Worm (Caenorhabditis elegans): ENCODE results near the gene C08D8.1.
"Not testable (repeated sequence)": the region's sequence is repeated elsewhere in the genome, so short reads cannot be mapped to it uniquely, and the experiment has no call there.

Gene C08D8.1

DNA sequence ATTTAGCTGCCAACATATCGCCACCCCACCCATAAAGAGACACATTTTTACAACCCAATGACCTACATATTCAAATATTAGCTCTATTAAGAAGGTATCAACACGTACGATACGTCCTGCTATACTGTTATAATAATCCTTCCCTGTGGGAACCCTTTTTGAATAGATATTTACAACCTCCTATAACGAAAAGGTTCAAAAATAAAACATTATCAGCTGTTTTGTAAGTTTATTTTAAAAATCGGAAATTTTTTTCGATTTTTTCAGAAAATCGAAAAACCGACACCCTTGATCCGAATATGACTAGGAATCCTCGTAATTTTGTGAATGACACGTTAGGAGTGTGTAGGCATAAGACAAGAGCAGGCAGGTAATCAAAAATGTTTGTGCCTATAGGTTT, 4.6 kb upstream of the C08D8.1 start, which contains the start of gene C08D8.7:
C08D8.7 (plus strand) TSS at position 301 of the 400 bp plus-strand sequence.
- TF ChIP-seq T22C8.4 (GFP tag; IDR thresholded peaks at IDR 0.05); klf-2 (GFP tag; conservative IDR thresholded peaks at IDR 0.05); ztf-23 (GFP tag; IDR thresholded peaks at IDR 0.05): not testable (repeated sequence)

DNA sequence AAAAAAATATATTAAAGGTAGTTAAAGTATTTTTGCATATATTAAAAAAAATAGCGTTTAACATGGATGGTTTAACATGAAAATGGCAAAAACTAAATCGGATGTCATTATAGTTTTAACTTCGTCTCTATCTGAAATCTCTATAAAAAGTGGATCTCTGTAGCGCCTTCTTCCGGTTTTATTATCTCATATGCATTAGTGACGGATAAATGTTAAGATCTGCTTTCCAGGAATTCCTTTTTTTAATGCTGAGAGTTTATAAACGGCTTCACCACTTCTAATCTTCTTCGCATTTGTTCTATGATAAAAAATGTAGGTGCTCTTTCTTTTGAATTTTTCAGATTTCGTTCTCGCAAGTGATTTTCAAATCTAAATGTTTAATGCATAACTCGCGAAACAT, 3.1 kb upstream of the C08D8.1 start:
- TF ChIP-seq ztf-23 (GFP tag; IDR thresholded peaks at IDR 0.05) (no peak), med-1 (GFP tag; optimal IDR thresholded peaks at IDR 0.05; ENCODE audit: insufficient read depth) (no peak), tab-1 (GFP tag; IDR thresholded peaks at IDR 0.05) (no peak), flt-1 (GFP tag; IDR thresholded peaks at IDR 0.05) (no peak), T22C8.4 (GFP tag; IDR thresholded peaks at IDR 0.05) (no peak), cog-1 (tag; optimal IDR thresholded peaks at IDR 0.05) (no peak)

DNA sequence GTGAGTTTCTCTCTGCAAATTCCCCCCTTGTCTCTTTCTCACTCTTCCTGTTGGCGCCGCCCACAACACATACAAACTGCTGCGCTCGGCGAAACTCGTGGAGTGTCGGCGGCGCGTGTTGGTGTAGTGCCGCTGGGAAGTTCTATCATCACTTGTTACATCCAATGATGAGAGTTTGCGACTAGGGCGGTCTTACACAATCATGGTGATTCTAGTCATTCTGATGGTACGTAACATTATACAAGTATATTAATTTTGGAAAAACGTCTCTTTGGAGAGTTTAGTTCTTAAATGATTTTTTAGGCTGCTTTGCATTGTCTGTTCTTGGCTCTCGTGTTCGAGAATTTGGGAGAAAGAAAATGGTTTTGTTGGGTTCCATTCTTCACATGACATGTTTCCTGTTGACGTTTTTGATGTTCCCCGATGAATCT, 3.4 kb downstream of the C08D8.1 start:
- TF ChIP-seq klf-2 (GFP tag; conservative IDR thresholded peaks at IDR 0.05) (no peak), flt-1 (GFP tag; IDR thresholded peaks at IDR 0.05) (peak; percentile 48; the same call in 1 of the 2 replicates), ref-1 (GFP tag; conservative IDR thresholded peaks at IDR 0.05) (no peak), tab-1 (GFP tag; IDR thresholded peaks at IDR 0.05) (no peak), med-1 (GFP tag; optimal IDR thresholded peaks at IDR 0.05; ENCODE audit: insufficient read depth) (no peak), T22C8.4 (GFP tag; IDR thresholded peaks at IDR 0.05) (no peak), cog-1 (tag; optimal IDR thresholded peaks at IDR 0.05) (peak; percentile 72), ztf-29 (GFP tag; IDR thresholded peaks at IDR 0.05) (no peak), ztf-23 (GFP tag; IDR thresholded peaks at IDR 0.05) (peak; percentile 65; the same call in 1 of the 2 replicates)

DNA sequence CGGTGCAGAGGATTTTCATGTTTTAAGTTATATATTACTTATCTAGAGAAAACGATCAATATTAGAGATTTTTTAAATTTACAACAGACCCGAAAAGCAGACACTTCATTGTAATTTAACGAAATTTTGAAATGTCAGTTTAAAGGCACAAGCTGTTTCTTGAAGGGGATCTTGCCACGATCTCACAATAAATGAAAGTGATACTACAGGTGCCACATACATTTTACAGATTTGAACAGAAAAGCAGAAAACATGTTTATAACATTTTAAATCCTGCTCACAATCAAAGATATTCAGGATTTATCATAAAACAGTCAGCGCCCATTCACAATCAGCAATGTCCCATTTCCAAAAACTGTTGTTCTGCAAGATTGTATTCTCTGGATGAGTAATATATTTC, 4.4 kb downstream of the C08D8.1 start:
- no peak for TF ChIP-seq ztf-23 (GFP tag; IDR thresholded peaks at IDR 0.05)
- TF ChIP-seq cog-1 (tag; optimal IDR thresholded peaks at IDR 0.05) = no peak
- no peak for TF ChIP-seq ztf-29 (GFP tag; IDR thresholded peaks at IDR 0.05)

DNA sequence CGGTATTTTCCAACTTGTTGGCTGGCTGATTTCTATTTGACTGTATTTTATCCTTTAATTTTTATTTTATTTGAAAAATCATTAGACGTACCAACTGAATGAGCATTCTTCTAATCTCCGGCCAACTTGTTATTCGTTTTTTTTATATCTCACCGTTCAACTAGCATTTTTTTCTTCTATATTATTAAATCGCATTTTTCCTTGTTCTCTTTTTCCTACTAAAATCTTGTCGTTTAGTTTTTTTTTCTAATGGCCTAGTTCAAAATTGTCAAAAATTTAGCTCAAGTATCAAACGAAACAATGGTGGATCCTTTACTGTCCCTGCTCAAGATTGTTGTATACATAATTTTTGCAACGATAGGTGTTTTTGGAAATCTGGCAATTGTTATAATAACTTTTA, 5.8 kb downstream of the C08D8.1 start, which contains the start of gene srsx-22:
srsx-22 (plus strand) TSS at position 301 of the 400 bp plus-strand sequence.
- no peak for TF ChIP-seq med-1 (GFP tag; optimal IDR thresholded peaks at IDR 0.05; ENCODE audit: insufficient read depth)
- TF ChIP-seq ztf-29 (GFP tag; IDR thresholded peaks at IDR 0.05) = no peak
- no peak for TF ChIP-seq tab-1 (GFP tag; IDR thresholded peaks at IDR 0.05)
- no peak for TF ChIP-seq flt-1 (GFP tag; IDR thresholded peaks at IDR 0.05)
- TF ChIP-seq cog-1 (tag; optimal IDR thresholded peaks at IDR 0.05) = no peak
- no peak for TF ChIP-seq ztf-23 (GFP tag; IDR thresholded peaks at IDR 0.05)
- TF ChIP-seq T22C8.4 (GFP tag; IDR thresholded peaks at IDR 0.05) = no peak
- no peak for TF ChIP-seq ref-1 (GFP tag; conservative IDR thresholded peaks at IDR 0.05)
- TF ChIP-seq klf-2 (GFP tag; conservative IDR thresholded peaks at IDR 0.05) = no peak

DNA sequence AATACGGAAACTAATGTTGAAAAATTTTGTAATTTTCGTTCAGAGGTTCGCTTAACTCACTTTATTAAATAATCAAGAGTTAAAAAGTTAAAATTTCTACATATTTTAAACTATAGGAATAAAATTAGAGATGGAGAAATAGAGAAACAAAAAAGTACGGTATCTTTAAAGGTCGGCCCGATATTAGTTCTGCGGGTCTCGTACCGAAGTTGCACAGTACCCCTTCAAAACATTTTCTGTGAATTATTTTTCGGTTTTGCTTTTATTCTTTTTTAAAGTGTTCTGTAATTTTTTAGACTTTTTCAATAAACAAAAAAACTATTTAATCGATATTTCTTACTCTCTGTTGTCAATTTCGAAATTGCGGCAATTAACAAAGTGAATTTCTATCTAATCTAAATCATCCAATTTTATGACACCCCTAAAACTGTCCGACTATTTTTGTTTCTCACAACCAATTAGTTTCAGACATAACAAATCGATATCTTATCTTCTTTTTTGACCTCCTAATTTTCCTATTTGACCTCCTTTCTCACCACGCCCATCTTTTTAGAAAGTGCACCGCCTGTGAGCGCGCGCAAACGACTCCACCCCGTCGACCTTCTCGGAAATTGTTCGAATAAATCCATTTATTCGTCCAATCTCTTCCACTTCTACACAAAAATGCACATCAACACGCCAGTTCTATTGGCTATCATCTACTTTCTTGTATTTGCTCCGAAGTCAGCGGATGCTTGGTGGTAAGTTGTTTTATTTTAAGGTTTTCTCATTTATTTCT, 10.1 kb downstream of the C08D8.1 start, which contains the start of gene mom-2:
mom-2 (plus strand) TSS at position 554 of the 778 bp plus-strand sequence.
- TF ChIP-seq med-1 (GFP tag; optimal IDR thresholded peaks at IDR 0.05; ENCODE audit: insufficient read depth) (no peak), flt-1 (GFP tag; IDR thresholded peaks at IDR 0.05) (no peak), tab-1 (GFP tag; IDR thresholded peaks at IDR 0.05) (no peak), cog-1 (tag; optimal IDR thresholded peaks at IDR 0.05) (no peak), ztf-29 (GFP tag; IDR thresholded peaks at IDR 0.05) (no peak), klf-2 (GFP tag; conservative IDR thresholded peaks at IDR 0.05) (no peak), ztf-23 (GFP tag; IDR thresholded peaks at IDR 0.05) (no peak), ref-1 (GFP tag; conservative IDR thresholded peaks at IDR 0.05) (no peak), T22C8.4 (GFP tag; IDR thresholded peaks at IDR 0.05) (no peak)

DNA sequence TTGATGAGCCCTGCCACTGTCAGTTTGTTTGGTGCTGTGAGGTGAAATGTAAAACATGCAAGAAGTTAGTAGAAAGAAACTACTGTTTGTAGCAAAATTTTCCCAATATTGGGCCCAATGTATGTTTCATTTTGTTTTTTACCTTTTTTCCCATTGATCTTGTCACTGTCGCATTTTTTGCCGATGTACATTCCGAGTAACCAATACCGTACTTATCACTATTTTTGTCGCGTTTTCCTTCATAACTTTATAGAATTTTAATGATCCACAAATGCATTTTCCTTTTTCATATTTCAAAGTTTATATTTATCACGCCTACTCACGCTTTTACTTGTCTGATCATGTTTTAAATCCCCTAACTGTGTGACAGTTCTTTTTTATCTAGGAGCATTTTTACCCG, 12.2 kb downstream of the C08D8.1 start:
- TF ChIP-seq tab-1 (GFP tag; IDR thresholded peaks at IDR 0.05) (no peak), cog-1 (tag; optimal IDR thresholded peaks at IDR 0.05) (no peak), ztf-29 (GFP tag; IDR thresholded peaks at IDR 0.05) (no peak), ref-1 (GFP tag; conservative IDR thresholded peaks at IDR 0.05) (no peak), med-1 (GFP tag; optimal IDR thresholded peaks at IDR 0.05; ENCODE audit: insufficient read depth) (no peak), ztf-23 (GFP tag; IDR thresholded peaks at IDR 0.05) (no peak), flt-1 (GFP tag; IDR thresholded peaks at IDR 0.05) (no peak), klf-2 (GFP tag; conservative IDR thresholded peaks at IDR 0.05) (no peak), T22C8.4 (GFP tag; IDR thresholded peaks at IDR 0.05) (no peak)

DNA sequence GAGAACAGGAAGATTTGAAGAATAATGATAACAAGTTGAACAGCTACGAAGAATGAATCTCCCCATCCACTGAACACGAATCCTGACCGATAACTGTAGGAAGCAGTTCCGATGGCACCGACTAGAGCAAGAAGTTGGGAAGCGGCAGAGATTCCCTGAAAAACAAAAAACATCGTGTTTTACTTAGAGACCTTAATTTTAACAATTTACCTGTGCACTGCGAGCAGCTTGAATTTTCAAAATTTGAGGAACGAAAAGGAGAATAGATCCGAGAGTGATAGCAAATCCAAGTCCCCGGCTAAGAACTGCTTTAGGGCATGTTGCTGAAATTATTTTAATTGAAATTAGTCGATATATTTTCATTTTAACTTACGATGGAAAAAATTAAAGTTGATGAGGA, 13.1 kb downstream of the C08D8.1 start:
- TF ChIP-seq ztf-29 (GFP tag; IDR thresholded peaks at IDR 0.05) (no peak), ref-1 (GFP tag; conservative IDR thresholded peaks at IDR 0.05) (no peak), med-1 (GFP tag; optimal IDR thresholded peaks at IDR 0.05; ENCODE audit: insufficient read depth) (no peak), cog-1 (tag; optimal IDR thresholded peaks at IDR 0.05) (no peak)

DNA sequence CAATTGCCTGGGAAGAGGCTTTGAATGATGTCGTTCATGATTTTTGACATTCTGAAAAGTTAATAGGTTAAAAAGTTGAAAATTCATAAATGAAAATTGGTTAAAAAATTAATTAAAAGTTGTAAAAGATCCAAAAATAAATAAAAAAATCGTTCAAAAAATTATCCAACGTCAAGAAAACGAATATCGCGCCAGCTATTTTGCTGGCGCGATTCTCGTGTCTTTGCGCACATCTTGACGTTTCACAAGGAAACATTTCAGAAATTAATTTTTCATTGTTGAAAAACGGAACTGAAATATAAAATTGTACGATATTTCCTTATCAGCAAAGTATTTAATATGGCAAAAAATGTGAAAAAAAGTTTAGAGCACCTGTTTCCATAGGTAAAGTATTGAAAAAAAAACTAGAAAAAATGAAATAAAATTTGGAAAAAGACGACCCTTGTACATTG, 13.6 kb downstream of the C08D8.1 start, which contains the start of gene mpdu-1:
mpdu-1 (minus strand) TSS at position 51 of the 452 bp plus-strand sequence.
- TF ChIP-seq ztf-29 (GFP tag; IDR thresholded peaks at IDR 0.05) (no peak), flt-1 (GFP tag; IDR thresholded peaks at IDR 0.05) (0 out of 2 replicates have a peak, but pooled peaks have one; percentile 39)

DNA sequence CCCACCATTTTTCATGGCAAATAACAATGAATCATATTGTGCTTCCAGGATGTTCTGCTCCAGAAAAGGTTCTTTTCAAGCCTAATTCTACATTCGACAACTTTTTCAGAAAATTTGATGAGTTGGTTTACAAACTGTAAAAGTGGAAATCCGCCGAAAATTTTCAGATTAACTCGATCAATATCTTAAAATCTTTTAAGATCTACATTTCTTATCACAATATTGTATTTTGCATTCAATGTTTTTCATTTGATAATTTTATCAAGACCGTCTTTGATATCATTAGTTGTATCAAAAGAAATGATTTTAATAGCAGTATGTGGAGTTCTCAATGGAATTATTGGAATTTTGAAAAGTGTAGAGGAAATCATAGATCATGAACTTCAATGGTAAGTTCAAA, 14.2 kb downstream of the C08D8.1 start, which contains the start of gene F38E1.6:
F38E1.6 (plus strand) TSS at position 301 of the 400 bp plus-strand sequence.
- TF ChIP-seq flt-1 (GFP tag; IDR thresholded peaks at IDR 0.05) (no peak), ztf-29 (GFP tag; IDR thresholded peaks at IDR 0.05) (no peak), klf-2 (GFP tag; conservative IDR thresholded peaks at IDR 0.05) (no peak), med-1 (GFP tag; optimal IDR thresholded peaks at IDR 0.05; ENCODE audit: insufficient read depth) (no peak), ztf-23 (GFP tag; IDR thresholded peaks at IDR 0.05) (no peak), ref-1 (GFP tag; conservative IDR thresholded peaks at IDR 0.05) (no peak), T22C8.4 (GFP tag; IDR thresholded peaks at IDR 0.05) (no peak)
